Fruit fly (Drosophila melanogaster) whole organism, embryonic: ENCODE data around the gene CG12241.
A peak's percentile ranks its signal among the peaks of the same experiment; 100 is the strongest.

ENCODE experiments used
- Abd-B ChIP-seq: fragments of 200-800 bp; sonication (Bioruptor generic); optimal IDR thresholded peaks from 2 replicates; lab custom pipeline; 2018; ENCODE audit warnings: missing biosample characterization, mild to moderate bottlenecking, missing genetic modification characterization, moderate library complexity
- Asciz ChIP-seq: fragments of 200-800 bp; sonication (Bioruptor generic); optimal IDR thresholded peaks from 2 replicates; lab custom pipeline; 2017; ENCODE audit warnings: missing biosample characterization, mild to moderate bottlenecking, missing genetic modification characterization, missing genetic modification reagents
- BEAF-32 ChIP-seq: fragments of 200-800 bp; sonication (Bioruptor generic); optimal IDR thresholded peaks from 3 replicates; lab custom pipeline; 2017; ENCODE audit warnings: missing biosample characterization, missing genetic modification characterization, mild to moderate bottlenecking, moderate library complexity, missing genetic modification reagents
- C15 ChIP-seq: fragments of 200-800 bp; sonication (Bioruptor generic); IDR thresholded peaks from 3 replicates; pipeline ENCODE4 v1.3.6; 2022; ENCODE audit warnings: missing biosample characterization, missing genetic modification characterization
- CG11085 ChIP-seq: fragments of 200-800 bp; sonication (Bioruptor generic); IDR thresholded peaks from 2 replicates; pipeline ENCODE4 v1.3.6; 2022; ENCODE audit warnings: missing biosample characterization, missing genetic modification characterization
- CG11504 ChIP-seq: fragments of 200-800 bp; sonication (Bioruptor generic); optimal IDR thresholded peaks from 3 replicates; lab custom pipeline; 2019; ENCODE audit warnings: missing biosample characterization, mild to moderate bottlenecking, missing genetic modification characterization, moderate library complexity
- CG11723 ChIP-seq: fragments of 200-800 bp; sonication (Bioruptor generic); optimal IDR thresholded peaks from 2 replicates; lab custom pipeline; 2017; ENCODE audit warnings: missing biosample characterization, mild to moderate bottlenecking, missing genetic modification characterization
- CG12299 ChIP-seq: fragments of 200-800 bp; sonication (Bioruptor generic); optimal IDR thresholded peaks from 2 replicates; lab custom pipeline; 2018; ENCODE audit warnings: missing biosample characterization, mild to moderate bottlenecking, missing genetic modification characterization
- CG12391 ChIP-seq: fragments of 200-800 bp; sonication (Bioruptor generic); optimal IDR thresholded peaks from 3 replicates; lab custom pipeline; 2018; ENCODE audit warnings: missing biosample characterization, mild to moderate bottlenecking, missing genetic modification characterization, moderate library complexity
- CG1602 ChIP-seq: fragments of 200-800 bp; sonication (Bioruptor generic); optimal IDR thresholded peaks from 3 replicates; lab custom pipeline; 2016; ENCODE audit warnings: missing biosample characterization, missing genetic modification characterization
- CG1647 ChIP-seq: fragments of 200-800 bp; sonication (Bioruptor generic); optimal IDR thresholded peaks from 3 replicates; lab custom pipeline; 2016; ENCODE audit warnings: missing biosample characterization, missing genetic modification characterization
- CG1832 ChIP-seq: fragments of 200-800 bp; sonication (Bioruptor generic); optimal IDR thresholded peaks from 2 replicates; lab custom pipeline; 2017; ENCODE audit warnings: missing biosample characterization, mild to moderate bottlenecking, missing genetic modification characterization, inconsistent platforms
- CG18619 ChIP-seq: fragments of 200-800 bp; sonication (Bioruptor generic); optimal IDR thresholded peaks from 3 replicates; lab custom pipeline; 2017; ENCODE audit warnings: missing biosample characterization, mild to moderate bottlenecking, missing genetic modification characterization
- CG33557 ChIP-seq: fragments of 200-800 bp; sonication (Bioruptor generic); optimal IDR thresholded peaks from 2 replicates; lab custom pipeline; 2019; ENCODE audit warnings: missing biosample characterization, mild to moderate bottlenecking, missing genetic modification characterization, moderate library complexity
- CG3726 ChIP-seq: fragments of 200-800 bp; sonication (Bioruptor generic); IDR thresholded peaks from 3 replicates; pipeline ENCODE4, ENCODE4 v1.3.6; 2022; ENCODE audit warnings: missing biosample characterization, missing genetic modification characterization
- CG4328 ChIP-seq: fragments of 200-800 bp; sonication (Bioruptor generic); optimal IDR thresholded peaks from 3 replicates; lab custom pipeline; 2017; ENCODE audit warnings: missing biosample characterization, missing genetic modification reagents, missing genetic modification characterization
- CG4730 ChIP-seq: fragments of 200-800 bp; sonication (Bioruptor generic); IDR thresholded peaks from 2 replicates; pipeline ENCODE4 v1.3.6; 2022; ENCODE audit warnings: missing biosample characterization, missing genetic modification characterization
- CG7786 ChIP-seq: fragments of 200-800 bp; sonication (Bioruptor generic); optimal IDR thresholded peaks from 2 replicates; lab custom pipeline; 2016; ENCODE audit warnings: missing biosample characterization, missing genetic modification characterization
- CG9215 ChIP-seq: fragments of 200-800 bp; sonication (Bioruptor generic); IDR thresholded peaks from 2 replicates; pipeline ENCODE4 v1.3.6; 2022; ENCODE audit warnings: missing biosample characterization, missing genetic modification characterization
- CTCF ChIP-seq: fragments of 200-800 bp; sonication (Bioruptor generic); optimal IDR thresholded peaks from 2 replicates; lab custom pipeline; 2017; ENCODE audit warnings: missing biosample characterization, mild to moderate bottlenecking, missing genetic modification characterization, moderate library complexity
- Dek ChIP-seq: fragments of 200-800 bp; sonication (Bioruptor generic); optimal IDR thresholded peaks from 3 replicates; lab custom pipeline; 2019; ENCODE audit warnings: missing biosample characterization, mild to moderate bottlenecking, missing genetic modification characterization, moderate library complexity
- E2f2 ChIP-seq: fragments of 200-800 bp; sonication (Bioruptor generic); IDR thresholded peaks from 2 replicates; pipeline ENCODE4 v1.3.6; 2022; ENCODE audit warnings: missing biosample characterization, missing genetic modification characterization
- Gsc ChIP-seq: fragments of 200-800 bp; sonication (Bioruptor generic); IDR thresholded peaks from 2 replicates; pipeline ENCODE4 v1.3.6; 2022; ENCODE audit warnings: missing biosample characterization, missing genetic modification characterization
- Hand ChIP-seq: fragments of 200-800 bp; sonication (Bioruptor generic); optimal IDR thresholded peaks from 2 replicates; lab custom pipeline; 2017; ENCODE audit warnings: mild to moderate bottlenecking, missing biosample characterization, missing genetic modification reagents, missing genetic modification characterization
- Scr ChIP-seq: fragments of 200-800 bp; sonication (Bioruptor generic); IDR thresholded peaks from 2 replicates; pipeline ENCODE4 v1.3.6; 2022; ENCODE audit warnings: missing biosample characterization, missing genetic modification characterization; ENCODE audit not compliant: partially characterized antibody
- Side ChIP-seq: fragments of 200-800 bp; sonication (Bioruptor generic); optimal IDR thresholded peaks from 2 replicates; lab custom pipeline; 2016; ENCODE audit warnings: missing biosample characterization, missing genetic modification characterization
- Sry-β ChIP-seq: fragments of 200-800 bp; sonication (Bioruptor generic); optimal IDR thresholded peaks from 2 replicates; lab custom pipeline; 2018; ENCODE audit warnings: missing biosample characterization, mild to moderate bottlenecking, missing genetic modification characterization, moderate library complexity
- aop ChIP-seq: fragments of 200-800 bp; sonication (Bioruptor generic); IDR thresholded peaks from 2 replicates; pipeline ENCODE4 v1.3.6; 2022; ENCODE audit warnings: missing biosample characterization, missing genetic modification characterization
- ara ChIP-seq: fragments of 200-800 bp; sonication (Bioruptor generic); IDR thresholded peaks from 2 replicates; pipeline ENCODE4 v1.3.6; 2022; ENCODE audit warnings: missing biosample characterization, missing genetic modification characterization
- bcd ChIP-seq: fragments of 200-800 bp; sonication (Bioruptor generic); optimal IDR thresholded peaks from 2 replicates; lab custom pipeline; 2017; ENCODE audit warnings: missing biosample characterization, mild to moderate bottlenecking, missing genetic modification characterization
- crol ChIP-seq: fragments of 200-800 bp; sonication (Bioruptor generic); IDR thresholded peaks from 2 replicates; pipeline ENCODE4 v1.3.6; 2022; ENCODE audit warnings: missing biosample characterization, missing genetic modification characterization
- dmrt11E ChIP-seq: fragments of 200-800 bp; sonication (Bioruptor generic); optimal IDR thresholded peaks from 3 replicates; lab custom pipeline; 2018; ENCODE audit warnings: missing biosample characterization, mild to moderate bottlenecking, missing genetic modification characterization, moderate library complexity
- dmrt99B ChIP-seq: fragments of 200-800 bp; sonication (Bioruptor generic); optimal IDR thresholded peaks from 2 replicates; lab custom pipeline; 2018; ENCODE audit warnings: missing biosample characterization, mild to moderate bottlenecking, missing genetic modification characterization, moderate library complexity
- fru ChIP-seq: fragments of >200 bp; optimal IDR thresholded peaks from 2 replicates; lab custom pipeline; 2017
- fu2 ChIP-seq: fragments of 200-800 bp; sonication (Bioruptor generic); optimal IDR thresholded peaks from 2 replicates; lab custom pipeline; 2016; ENCODE audit warnings: missing biosample characterization, missing genetic modification characterization
- gro ChIP-seq: fragments of 200-800 bp; sonication (Bioruptor generic); optimal IDR thresholded peaks from 2 replicates; lab custom pipeline; 2016; ENCODE audit warnings: missing biosample characterization, missing genetic modification characterization
- ind ChIP-seq: fragments of 200-800 bp; sonication (Bioruptor generic); optimal IDR thresholded peaks from 3 replicates; lab custom pipeline; 2016; ENCODE audit warnings: missing biosample characterization, missing genetic modification characterization
- jigr1 ChIP-seq: fragments of 200-800 bp; sonication (Bioruptor generic); IDR thresholded peaks from 3 replicates; pipeline ENCODE4 v1.3.6; 2022; ENCODE audit warnings: missing biosample characterization, missing genetic modification characterization
- kni ChIP-seq: fragments of 200-800 bp; sonication (Bioruptor generic); optimal IDR thresholded peaks from 3 replicates; lab custom pipeline; 2017; ENCODE audit warnings: mild to moderate bottlenecking, missing biosample characterization, missing genetic modification reagents, missing genetic modification characterization
- knrl ChIP-seq: fragments of 200-800 bp; sonication (Bioruptor generic); IDR thresholded peaks from 3 replicates; pipeline ENCODE4 v1.3.6; 2022; ENCODE audit warnings: missing biosample characterization, missing genetic modification characterization; ENCODE audit not compliant: partially characterized antibody
- pan ChIP-seq, 4 experiments: fragments of >200 bp in 3 of 4; fragments of 200-800 bp in 1 of 4; sonication (Bioruptor generic) in 1 of 4; optimal IDR thresholded peaks in 3 of 4; IDR thresholded peaks in 1 of 4; 2 replicates each; pipeline versions ENCODE4 v1.3.6 to Lab custom; 2017 to 2022; ENCODE audit warnings: missing biosample characterization in 2 of 4, missing genetic modification characterization in 2 of 4, mixed read lengths in 1 of 4
- phol ChIP-seq: fragments of 200-800 bp; sonication (Bioruptor generic); optimal IDR thresholded peaks from 3 replicates; lab custom pipeline; 2018; ENCODE audit warnings: missing biosample characterization, mild to moderate bottlenecking, missing genetic modification characterization, moderate library complexity
- psq ChIP-seq: fragments of 200-800 bp; sonication (Bioruptor generic); optimal IDR thresholded peaks from 2 replicates; lab custom pipeline; 2017; ENCODE audit warnings: missing biosample characterization, missing genetic modification characterization
- repo ChIP-seq: fragments of 200-800 bp; sonication (Bioruptor generic); optimal IDR thresholded peaks from 2 replicates; lab custom pipeline; 2016; ENCODE audit warnings: missing biosample characterization, missing genetic modification characterization
- rib ChIP-seq: fragments of 200-800 bp; sonication (Bioruptor generic); IDR thresholded peaks from 2 replicates; pipeline ENCODE4 v1.3.6; 2022; ENCODE audit warnings: missing biosample characterization, missing genetic modification characterization
- schlank ChIP-seq: fragments of 200-800 bp; sonication (Bioruptor generic); optimal IDR thresholded peaks from 2 replicates; lab custom pipeline; 2018; ENCODE audit warnings: missing biosample characterization, mild to moderate bottlenecking, missing genetic modification characterization
- sisA ChIP-seq: fragments of 200-800 bp; sonication (Bioruptor generic); IDR thresholded peaks from 2 replicates; pipeline ENCODE4 v1.3.6; 2022; ENCODE audit warnings: missing biosample characterization, missing genetic modification characterization
- sna ChIP-seq: fragments of 200-800 bp; sonication (Bioruptor generic); IDR thresholded peaks from 2 replicates; pipeline ENCODE4 v1.3.6; 2022; ENCODE audit warnings: missing biosample characterization, missing genetic modification characterization; ENCODE audit not compliant: partially characterized antibody
- tll ChIP-seq, 2 experiments: fragments of 200-800 bp in 1 of 2; fragments of >200 bp in 1 of 2; sonication (Bioruptor generic) in 1 of 2; optimal IDR thresholded peaks; 2 replicates each; lab custom pipeline; 2017 to 2019; ENCODE audit warnings: missing biosample characterization in 2 of 2, missing genetic modification characterization in 2 of 2, mild to moderate bottlenecking in 1 of 2, moderate library complexity in 1 of 2

CG12241 gene

dm6 chr3R:15229329-15229876 is 10.3 kb downstream of the CG12241 start, which contains the start of the genes Art3 and mRpS10 (continued):
- peak in 1 of 2 experiments; percentile 82 for TF ChIP-seq pan (optimal IDR thresholded peaks at IDR 0.05; lab: Kevin White, UChicago)
- TF ChIP-seq pan (GFP tag; optimal IDR thresholded peaks at IDR 0.05 in 1 of 2, IDR thresholded peaks at IDR 0.05 in 1 of 2), result peak; percentile 84 to 100
- TF ChIP-seq dmrt99B (tag; lab: Kevin White, UChicago), result peak; percentile 100
- TF ChIP-seq Asciz (GFP tag; lab: Kevin White, UChicago), result peak; percentile 100
- TF ChIP-seq BEAF-32 (GFP tag; lab: Kevin White, UChicago), result peak; percentile 52
- TF ChIP-seq ind (GFP tag; lab: Kevin White, UChicago), result peak; percentile 100
- TF ChIP-seq rib (GFP tag; lab: Robert Waterston, UW), result peak; percentile 100
- peak; percentile 99 for TF ChIP-seq Hand (GFP tag; lab: Kevin White, UChicago)
- peak; percentile 100 for TF ChIP-seq CG7786 (GFP tag; lab: Kevin White, UChicago)
- peak; percentile 40 for TF ChIP-seq Scr (GFP tag; lab: Robert Waterston, UW)
- peak; percentile 100 for TF ChIP-seq CG12391
- TF ChIP-seq dmrt11E (tag; lab: Kevin White, UChicago), result peak; percentile 100
- peak; percentile 100 for TF ChIP-seq CG1602
- peak; percentile 100 for TF ChIP-seq gro (GFP tag; lab: Kevin White, UChicago)
- TF ChIP-seq CG4328 (GFP tag; lab: Kevin White, UChicago), result peak; percentile 100
- peak; percentile 100 for TF ChIP-seq repo (GFP tag; lab: Kevin White, UChicago)
- peak; percentile 100 for TF ChIP-seq bcd (GFP tag; lab: Kevin White, UChicago)
- peak; percentile 100 for TF ChIP-seq C15 (GFP tag; lab: Robert Waterston, UW)
- TF ChIP-seq CTCF, result peak; percentile 82
- TF ChIP-seq CG11504 (tag; lab: Kevin White, UChicago), result peak; percentile 99
- peak; percentile 100 for TF ChIP-seq fu2 (GFP tag; lab: Kevin White, UChicago)
- TF ChIP-seq crol (GFP tag; lab: Robert Waterston, UW), result peak; percentile 93
- peak; percentile 100 for TF ChIP-seq CG4730
- peak; percentile 99 for TF ChIP-seq Gsc (GFP tag; lab: Robert Waterston, UW)
- TF ChIP-seq CG3726, result peak; percentile 100
- TF ChIP-seq ara (GFP tag; lab: Robert Waterston, UW), result peak; percentile 100
- TF ChIP-seq CG33557, result peak; percentile 100
- TF ChIP-seq knrl (GFP tag; lab: Robert Waterston, UW), result peak; percentile 51; the same call in 1 of the 3 replicates
- TF ChIP-seq sna, result peak; percentile 37; the same call in 1 of the 2 replicates
- peak; percentile 100 for TF ChIP-seq schlank (tag; lab: Kevin White, UChicago)
- peak; percentile 100 for TF ChIP-seq phol
- TF ChIP-seq Dek (tag; lab: Kevin White, UChicago), result peak; percentile 100
- TF ChIP-seq CG11723 (GFP tag; lab: Kevin White, UChicago), result peak; percentile 99
- peak; percentile 96 for TF ChIP-seq E2f2
- TF ChIP-seq CG1832, result no peak
- peak; percentile 98 for TF ChIP-seq aop (GFP tag; lab: Robert Waterston, UW)
- peak; percentile 99 for TF ChIP-seq CG9215 (GFP tag; lab: Robert Waterston, UW)
- peak; percentile 99 for TF ChIP-seq jigr1 (GFP tag; lab: Robert Waterston, UW)
- no peak for TF ChIP-seq fru
- TF ChIP-seq Abd-B (GFP tag; lab: Kevin White, UChicago), result peak; percentile 100
- TF ChIP-seq tll (GFP tag; optimal IDR thresholded peaks at IDR 0.05; lab: Kevin White, UChicago), result peak; percentile 3 to 96
- TF ChIP-seq Sry-β (GFP tag; lab: Kevin White, UChicago), result peak; percentile 83
- peak; percentile 100 for TF ChIP-seq CG12299 (tag; lab: Kevin White, UChicago)
- TF ChIP-seq psq, result peak; percentile 99
- TF ChIP-seq sisA (GFP tag; lab: Robert Waterston, UW), result peak; percentile 100
- TF ChIP-seq CG11085 (GFP tag; lab: Robert Waterston, UW), result peak; percentile 100
- peak; percentile 100 for TF ChIP-seq CG18619
- TF ChIP-seq kni (GFP tag; lab: Kevin White, UChicago), result peak; percentile 99
- peak; percentile 100 for TF ChIP-seq CG1647 (GFP tag; lab: Kevin White, UChicago)
- peak; percentile 100 for TF ChIP-seq Side
